Fruit fly (Drosophila melanogaster): ENCODE measurements around the gene fal.

DNA sequence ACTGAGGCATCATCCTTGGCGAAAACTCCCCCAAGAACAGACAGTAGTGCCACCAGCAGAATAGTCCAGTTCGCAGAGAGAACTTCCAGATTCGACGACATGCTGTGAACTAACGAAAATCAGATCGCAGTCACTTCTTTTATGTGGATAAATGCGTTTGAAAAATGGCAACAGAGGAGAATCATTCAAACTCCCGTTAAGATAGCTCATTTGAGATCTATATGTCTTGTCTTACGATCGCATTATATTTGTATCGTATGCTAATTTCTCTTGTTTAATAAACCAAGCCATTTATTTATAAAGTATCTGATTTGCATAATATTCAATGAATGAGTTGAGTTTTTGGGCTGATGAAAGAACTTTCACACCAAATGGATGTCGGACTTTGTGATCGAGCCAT, 13.7 kb upstream of the fal start, which contains the start of gene CG14089:
- TF ChIP-seq CG17806 (tag; optimal IDR thresholded peaks at IDR 0.05) (no peak), Pif1A (GFP tag; optimal IDR thresholded peaks at IDR 0.05) (no peak), CG8301 (tag; optimal IDR thresholded peaks at IDR 0.05) (no peak), CG12605 (GFP tag; IDR thresholded peaks at IDR 0.05) (no peak), Ets98B (GFP tag; IDR thresholded peaks at IDR 0.05) (no peak), CG13204 (GFP tag; optimal IDR thresholded peaks at IDR 0.05) (no peak), CG34367 (tag; optimal IDR thresholded peaks at IDR 0.05) (no peak), gl (tag; optimal IDR thresholded peaks at IDR 0.05) (no peak), fd96Ca (GFP tag; IDR thresholded peaks at IDR 0.05) (no peak), CG8159 (tag; optimal IDR thresholded peaks at IDR 0.05) (no peak), CG9948 (tag; optimal IDR thresholded peaks at IDR 0.05) (no peak), EcR (GFP tag; optimal IDR thresholded peaks at IDR 0.05) (no peak), CG4496 (GFP tag; IDR thresholded peaks at IDR 0.05) (no peak), CG15710 (tag; optimal IDR thresholded peaks at IDR 0.05) (no peak)

Data from whole organism, pupa.